Fruit fly (Drosophila melanogaster): ENCODE results near the gene CG42676.

dm6 chr3L:1827809-1828371, 25.0 kb downstream of the CG42676 start:
- TF ChIP-seq CTCF (optimal IDR thresholded peaks at IDR 0.05) (no peak), CG8478 (optimal IDR thresholded peaks at IDR 0.05) (no peak)
